Fruit fly (Drosophila melanogaster): ENCODE results near the gene Polr2D.

Gene Polr2D

dm6 chr3R:18288677-18289076 lies 33.4 kb upstream of the Polr2D start, which contains the start of gene CG7131:
CG7131 (minus strand) TSS chr3R:18288777.
- TF ChIP-seq ttk (optimal IDR thresholded peaks at IDR 0.05) (no peak), psq (optimal IDR thresholded peaks at IDR 0.05) (no peak), Myc (optimal IDR thresholded peaks at IDR 0.05) (no peak), insv (optimal IDR thresholded peaks at IDR 0.05) (no peak), Sin3A (optimal IDR thresholded peaks at IDR 0.05) (no peak), h (optimal IDR thresholded peaks at IDR 0.05) (no peak)

DNA sequence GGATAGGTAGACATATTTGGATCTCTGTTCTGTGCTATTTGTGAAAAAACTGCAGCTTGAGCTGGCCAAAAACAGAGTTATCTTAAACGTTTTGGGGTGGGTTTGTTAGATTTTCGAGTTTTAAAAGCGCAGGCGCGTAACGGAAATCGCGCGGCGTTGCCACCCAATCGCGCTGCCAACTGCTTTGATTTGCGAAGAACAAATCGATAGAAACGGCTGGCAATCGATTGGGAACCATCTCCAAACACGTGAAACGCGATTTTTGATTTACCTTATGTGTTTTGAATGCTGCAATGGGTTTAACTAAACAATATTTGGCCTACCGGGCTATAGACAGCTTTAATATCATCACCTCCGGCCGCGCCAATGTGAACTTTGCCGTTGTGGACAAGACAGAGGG lies 28.2 kb upstream of the Polr2D start, which contains the start of the genes CG14312 and CG8064:
CG14312 (minus strand) TSS at position 88 of the 400 bp plus-strand sequence.
CG8064 (plus strand) TSS at position 220 of the 400 bp plus-strand sequence.
- TF ChIP-seq Myc (optimal IDR thresholded peaks at IDR 0.05): no peak
- no peak for TF ChIP-seq Sin3A (optimal IDR thresholded peaks at IDR 0.05)
- no peak for TF ChIP-seq insv (optimal IDR thresholded peaks at IDR 0.05)
- TF ChIP-seq h (optimal IDR thresholded peaks at IDR 0.05): no peak

dm6 chr3R:18280866-18281473 lies 25.7 kb upstream of the Polr2D start:
- no peak for TF ChIP-seq insv (optimal IDR thresholded peaks at IDR 0.05)
- no peak for TF ChIP-seq Myc (optimal IDR thresholded peaks at IDR 0.05)
- TF ChIP-seq psq (optimal IDR thresholded peaks at IDR 0.05): no peak
- no peak for TF ChIP-seq h (optimal IDR thresholded peaks at IDR 0.05)

dm6 chr3R:18280133-18280532 lies 24.8 kb upstream of the Polr2D start:
- TF ChIP-seq psq (optimal IDR thresholded peaks at IDR 0.05) (no peak), ttk (optimal IDR thresholded peaks at IDR 0.05) (no peak), Sin3A (optimal IDR thresholded peaks at IDR 0.05) (no peak), h (optimal IDR thresholded peaks at IDR 0.05) (no peak), Myc (optimal IDR thresholded peaks at IDR 0.05) (no peak), insv (optimal IDR thresholded peaks at IDR 0.05) (no peak)

- TF ChIP-seq Myc (optimal IDR thresholded peaks at IDR 0.05) (no peak), Sin3A (optimal IDR thresholded peaks at IDR 0.05) (no peak), psq (optimal IDR thresholded peaks at IDR 0.05) (no peak), h (optimal IDR thresholded peaks at IDR 0.05) (no peak), insv (optimal IDR thresholded peaks at IDR 0.05) (no peak), ttk (optimal IDR thresholded peaks at IDR 0.05) (no peak)
Observed at dm6 chr3R:18279494-18279893, 24.2 kb upstream of the Polr2D start, which contains the start of gene CG7142. CG7142 (minus strand) TSS chr3R:18279522.

- TF ChIP-seq Sin3A (optimal IDR thresholded peaks at IDR 0.05) (no peak), h (optimal IDR thresholded peaks at IDR 0.05) (no peak), Myc (optimal IDR thresholded peaks at IDR 0.05) (no peak), insv (optimal IDR thresholded peaks at IDR 0.05) (no peak)
Observed at dm6 chr3R:18277406-18277805, 22.1 kb upstream of the Polr2D start.

DNA sequence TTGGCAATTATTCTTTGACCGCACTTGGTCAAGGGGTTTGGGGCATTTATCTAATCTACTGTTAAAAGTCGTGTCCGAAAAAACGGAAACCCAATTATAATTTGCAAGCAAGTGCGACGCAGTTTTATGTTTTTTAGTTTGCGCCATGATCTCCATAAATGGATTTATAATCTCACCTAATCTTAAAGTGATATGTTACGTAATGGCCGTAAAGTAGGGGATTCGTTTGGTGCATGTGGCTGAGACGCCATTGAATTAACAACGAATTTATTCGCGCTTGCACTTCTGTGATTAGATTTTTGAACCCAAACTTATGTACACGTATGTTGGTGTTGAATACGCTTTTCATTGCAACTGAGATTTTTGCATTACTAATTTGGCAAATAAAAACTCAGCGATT lies 21.4 kb upstream of the Polr2D start:
- TF ChIP-seq psq (optimal IDR thresholded peaks at IDR 0.05) (no peak), Sin3A (optimal IDR thresholded peaks at IDR 0.05) (no peak), Myc (optimal IDR thresholded peaks at IDR 0.05) (no peak), ttk (optimal IDR thresholded peaks at IDR 0.05) (no peak), h (optimal IDR thresholded peaks at IDR 0.05) (no peak), insv (optimal IDR thresholded peaks at IDR 0.05) (no peak)

DNA sequence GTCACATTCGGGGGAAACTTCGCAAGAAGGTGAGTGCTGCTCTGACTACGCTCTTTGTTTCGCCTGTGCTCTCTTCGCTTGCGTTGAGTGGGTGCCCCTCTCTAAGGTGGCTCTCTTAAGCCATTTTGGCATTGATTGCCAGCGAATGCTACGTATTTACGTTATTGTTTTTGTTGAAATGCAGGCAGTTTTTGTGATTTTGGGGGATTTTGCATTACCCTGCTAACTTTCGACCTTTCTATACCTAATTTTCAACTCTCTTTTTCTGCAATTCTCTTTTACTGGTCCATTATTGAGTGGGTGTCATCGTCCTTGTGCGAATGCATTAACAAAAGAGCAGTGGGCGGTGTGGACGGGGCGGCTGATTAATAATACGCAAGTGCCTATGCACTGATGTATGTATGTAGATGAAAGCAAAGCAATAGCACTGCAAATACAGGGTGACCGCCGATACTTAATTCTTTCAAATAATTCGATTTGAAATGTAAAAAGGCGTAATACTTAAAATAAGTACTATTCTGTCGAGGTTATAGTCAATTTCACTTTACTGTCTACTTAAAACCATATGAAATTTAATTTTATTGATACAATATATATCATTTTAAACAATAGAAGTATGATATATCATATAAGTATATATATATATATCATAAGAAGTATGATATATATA lies 20.0 kb upstream of the Polr2D start:
- TF ChIP-seq psq (optimal IDR thresholded peaks at IDR 0.05): no peak
- no peak for TF ChIP-seq Sin3A (optimal IDR thresholded peaks at IDR 0.05)
- TF ChIP-seq insv (optimal IDR thresholded peaks at IDR 0.05): no peak
- no peak for TF ChIP-seq Myc (optimal IDR thresholded peaks at IDR 0.05)
- no peak for TF ChIP-seq h (optimal IDR thresholded peaks at IDR 0.05)
- TF ChIP-seq ttk (optimal IDR thresholded peaks at IDR 0.05): no peak

- TF ChIP-seq h (optimal IDR thresholded peaks at IDR 0.05) (no peak), ttk (optimal IDR thresholded peaks at IDR 0.05) (no peak), psq (optimal IDR thresholded peaks at IDR 0.05) (no peak), insv (optimal IDR thresholded peaks at IDR 0.05) (no peak), Sin3A (optimal IDR thresholded peaks at IDR 0.05) (no peak), Myc (optimal IDR thresholded peaks at IDR 0.05) (no peak)
Observed at dm6 chr3R:18274328-18275098, 19.2 kb upstream of the Polr2D start, which contains the start of the genes Vps39 and eIF1A. Vps39 (minus strand) TSS chr3R:18274446. eIF1A (plus strand) TSS chr3R:18274665.

- no peak for TF ChIP-seq insv (optimal IDR thresholded peaks at IDR 0.05)
- no peak for TF ChIP-seq Sin3A (optimal IDR thresholded peaks at IDR 0.05)
- TF ChIP-seq Myc (optimal IDR thresholded peaks at IDR 0.05): no peak
- no peak for TF ChIP-seq h (optimal IDR thresholded peaks at IDR 0.05)
- no peak for TF ChIP-seq ttk (optimal IDR thresholded peaks at IDR 0.05)
- TF ChIP-seq psq (optimal IDR thresholded peaks at IDR 0.05): no peak
Observed at dm6 chr3R:18269744-18270348, 14.6 kb upstream of the Polr2D start.

DNA sequence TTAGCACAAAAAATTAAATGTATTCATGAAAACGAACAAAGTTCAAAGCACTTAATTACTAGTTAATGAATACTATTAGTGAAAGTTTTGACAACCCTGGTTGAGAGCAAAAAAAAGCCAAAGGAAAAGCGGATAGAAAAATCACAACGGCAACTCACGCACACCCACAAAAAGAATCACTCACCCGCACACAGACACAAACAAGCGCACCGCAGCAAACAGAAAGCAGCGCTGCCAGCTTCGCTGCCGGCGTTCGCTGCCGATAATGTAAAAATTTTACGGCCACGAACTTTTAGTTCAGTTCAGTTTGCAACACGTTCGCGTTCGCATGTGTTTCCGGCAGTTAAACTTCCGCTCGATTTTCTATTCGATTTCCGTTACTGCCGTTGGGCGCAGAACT lies 12.2 kb upstream of the Polr2D start, which contains the start of gene CG18599:
CG18599 (plus strand) TSS at position 301 of the 400 bp plus-strand sequence.
- TF ChIP-seq insv (optimal IDR thresholded peaks at IDR 0.05): no peak
- TF ChIP-seq Sin3A (optimal IDR thresholded peaks at IDR 0.05): no peak
- TF ChIP-seq psq (optimal IDR thresholded peaks at IDR 0.05): no peak
- TF ChIP-seq ttk (optimal IDR thresholded peaks at IDR 0.05): no peak
- no peak for TF ChIP-seq Myc (optimal IDR thresholded peaks at IDR 0.05)
- no peak for TF ChIP-seq h (optimal IDR thresholded peaks at IDR 0.05)

Data from Kc167 (cell line).